Fruit fly (Drosophila melanogaster) whole organism, embryonic: ENCODE data around the gene CG32243.

Source experiments
- Atf-2 ChIP-seq: fragments of 200-800 bp; sonication (Bioruptor generic); optimal IDR thresholded peaks from 2 replicates; lab custom pipeline; 2016; ENCODE audit warnings: missing biosample characterization, missing genetic modification characterization
- Bgb ChIP-seq: fragments of 200-800 bp; sonication (Bioruptor generic); IDR thresholded peaks from 2 replicates; pipeline ENCODE4 v1.3.6; 2022; ENCODE audit warnings: missing biosample characterization, missing genetic modification characterization; ENCODE audit not compliant: partially characterized antibody
- CG10209 ChIP-seq: fragments of 200-800 bp; sonication (Bioruptor generic); optimal IDR thresholded peaks from 3 replicates; lab custom pipeline; 2017; ENCODE audit warnings: missing biosample characterization, mild to moderate bottlenecking, missing genetic modification characterization, missing genetic modification reagents
- CG10959 ChIP-seq: fragments of 200-800 bp; sonication (Bioruptor generic); IDR thresholded peaks from 2 replicates; pipeline ENCODE4 v1.3.6; 2022; ENCODE audit warnings: missing biosample characterization, missing genetic modification characterization
- CG11093 ChIP-seq: fragments of 200-800 bp; sonication (Bioruptor generic); IDR thresholded peaks from 3 replicates; pipeline ENCODE4 v1.3.6; 2022; ENCODE audit warnings: missing biosample characterization, missing genetic modification characterization
- CG12769 ChIP-seq: fragments of 200-800 bp; sonication (Bioruptor generic); optimal IDR thresholded peaks from 2 replicates; lab custom pipeline; 2019; ENCODE audit warnings: missing biosample characterization, mild to moderate bottlenecking, missing genetic modification characterization, moderate library complexity
- CG13296 ChIP-seq: fragments of 200-800 bp; sonication (Bioruptor generic); optimal IDR thresholded peaks from 3 replicates; lab custom pipeline; 2018; ENCODE audit warnings: missing biosample characterization, mild to moderate bottlenecking, missing genetic modification characterization
- CG1832 ChIP-seq: fragments of 200-800 bp; sonication (Bioruptor generic); optimal IDR thresholded peaks from 2 replicates; lab custom pipeline; 2017; ENCODE audit warnings: missing biosample characterization, mild to moderate bottlenecking, missing genetic modification characterization, inconsistent platforms
- CG30020 ChIP-seq: fragments of 200-800 bp; optimal IDR thresholded peaks from 2 replicates; lab custom pipeline; 2019; ENCODE audit warnings: missing biosample characterization, mild to moderate bottlenecking, missing genetic modification characterization, moderate library complexity
- CG31224 ChIP-seq: fragments of 200-800 bp; sonication (Bioruptor generic); IDR thresholded peaks from 2 replicates; pipeline ENCODE4 v1.3.6; 2022; ENCODE audit warnings: missing biosample characterization, missing genetic modification characterization
- CG6813 ChIP-seq: fragments of 200-800 bp; sonication (Bioruptor generic); optimal IDR thresholded peaks from 2 replicates; lab custom pipeline; 2017; ENCODE audit warnings: missing biosample characterization, missing genetic modification characterization, mild to moderate bottlenecking, moderate library complexity, missing genetic modification reagents
- CG7357 ChIP-seq: fragments of 200-800 bp; sonication (Bioruptor generic); IDR thresholded peaks from 3 replicates; pipeline ENCODE4 v1.3.6; 2022; ENCODE audit warnings: missing biosample characterization, missing genetic modification characterization
- CG7786 ChIP-seq: fragments of 200-800 bp; sonication (Bioruptor generic); optimal IDR thresholded peaks from 2 replicates; lab custom pipeline; 2016; ENCODE audit warnings: missing biosample characterization, missing genetic modification characterization
- CG8478 ChIP-seq: fragments of >200 bp; optimal IDR thresholded peaks from 2 replicates; lab custom pipeline; 2018
- D19A ChIP-seq: fragments of 200-800 bp; optimal IDR thresholded peaks from 3 replicates; lab custom pipeline; 2019; ENCODE audit warnings: missing biosample characterization, mild to moderate bottlenecking, missing genetic modification characterization, moderate library complexity
- Deaf1 ChIP-seq: fragments of 200-800 bp; optimal IDR thresholded peaks from 3 replicates; lab custom pipeline; 2019; ENCODE audit warnings: missing biosample characterization, mild to moderate bottlenecking, missing genetic modification characterization, moderate library complexity
- Dfd ChIP-seq, 2 experiments: fragments of >200 bp; optimal IDR thresholded peaks; 2 replicates each; lab custom pipeline; 2017; ENCODE audit warnings: missing biosample characterization in 2 of 2, missing genetic modification characterization in 2 of 2
- Dref ChIP-seq: fragments of 200-800 bp; sonication (Bioruptor generic); IDR thresholded peaks from 2 replicates; pipeline ENCODE4 v1.3.6; 2022; ENCODE audit warnings: missing biosample characterization, missing genetic modification characterization
- ERR ChIP-seq: fragments of 200-800 bp; sonication (Bioruptor generic); optimal IDR thresholded peaks from 2 replicates; lab custom pipeline; 2016; ENCODE audit warnings: missing biosample characterization, missing genetic modification characterization
- Ets65A ChIP-seq: fragments of 200-800 bp; sonication (Bioruptor generic); peaks from one replicate; lab custom pipeline; 2016; ENCODE audit warnings: missing biosample characterization, missing genetic modification characterization
- HmgD ChIP-seq: fragments of 200-800 bp; sonication (Bioruptor generic); optimal IDR thresholded peaks from 3 replicates; lab custom pipeline; 2016; ENCODE audit warnings: missing biosample characterization, missing genetic modification characterization
- Hr39 ChIP-seq: fragments of >200 bp; optimal IDR thresholded peaks from 2 replicates; lab custom pipeline; 2017
- Lhr ChIP-seq: fragments of 200-800 bp; sonication (Bioruptor generic); optimal IDR thresholded peaks from 3 replicates; lab custom pipeline; 2017; ENCODE audit warnings: mild to moderate bottlenecking, missing biosample characterization, missing genetic modification reagents, missing genetic modification characterization
- MESR4 ChIP-seq: fragments of 200-800 bp; sonication (Bioruptor generic); optimal IDR thresholded peaks from 2 replicates; lab custom pipeline; 2018; ENCODE audit warnings: missing biosample characterization, mild to moderate bottlenecking, missing genetic modification characterization, moderate library complexity
- Max ChIP-seq: fragments of 200-800 bp; sonication (Bioruptor generic); optimal IDR thresholded peaks from 2 replicates; lab custom pipeline; 2016; ENCODE audit warnings: missing biosample characterization, mild to moderate bottlenecking, missing genetic modification characterization
- NfI ChIP-seq: fragments of 200-800 bp; sonication (Bioruptor generic); optimal IDR thresholded peaks from 3 replicates; lab custom pipeline; 2018; ENCODE audit warnings: missing biosample characterization, mild to moderate bottlenecking, missing genetic modification characterization, moderate library complexity
- Oaz ChIP-seq: fragments of 200-800 bp; sonication (Bioruptor generic); IDR thresholded peaks from 2 replicates; pipeline ENCODE4 v1.3.6; 2022; ENCODE audit warnings: missing biosample characterization, missing genetic modification characterization
- Opbp ChIP-seq: fragments of 200-800 bp; sonication (Bioruptor generic); IDR thresholded peaks from 3 replicates; pipeline ENCODE4 v1.3.6; 2022; ENCODE audit warnings: missing biosample characterization, missing genetic modification characterization; ENCODE audit not compliant: partially characterized antibody
- Trl ChIP-seq, 3 experiments: fragments of >200 bp in 2 of 3; fragments of 200-800 bp in 1 of 3; sonication (Bioruptor generic) in 1 of 3; optimal IDR thresholded peaks; 2 replicates in 1 of 3; 3 replicates in 2 of 3; lab custom pipeline; 2016 to 2017; ENCODE audit warnings: missing biosample characterization in 1 of 3, missing genetic modification characterization in 1 of 3
- amos ChIP-seq: fragments of 200-800 bp; sonication (Bioruptor generic); IDR thresholded peaks from 2 replicates; pipeline ENCODE4 v1.3.6; 2022; ENCODE audit warnings: missing biosample characterization, missing genetic modification characterization; ENCODE audit not compliant: partially characterized antibody
- ara ChIP-seq: fragments of 200-800 bp; sonication (Bioruptor generic); IDR thresholded peaks from 2 replicates; pipeline ENCODE4 v1.3.6; 2022; ENCODE audit warnings: missing biosample characterization, missing genetic modification characterization
- ase ChIP-seq: fragments of 200-800 bp; sonication (Bioruptor generic); IDR thresholded peaks from 3 replicates; pipeline ENCODE4 v1.3.6; 2022; ENCODE audit warnings: missing biosample characterization, missing genetic modification characterization
- bigmax ChIP-seq: fragments of 200-800 bp; sonication (Bioruptor generic); optimal IDR thresholded peaks from 2 replicates; lab custom pipeline; 2018; ENCODE audit warnings: missing biosample characterization, mild to moderate bottlenecking, missing genetic modification characterization
- croc ChIP-seq: fragments of 200-800 bp; sonication (Bioruptor generic); conservative IDR thresholded peaks from 3 replicates; pipeline ENCODE4 v1.3.6; 2022; ENCODE audit warnings: missing biosample characterization, missing genetic modification characterization
- crol ChIP-seq: fragments of 200-800 bp; sonication (Bioruptor generic); IDR thresholded peaks from 2 replicates; pipeline ENCODE4 v1.3.6; 2022; ENCODE audit warnings: missing biosample characterization, missing genetic modification characterization
- ewg ChIP-seq: fragments of 200-800 bp; sonication (Bioruptor generic); optimal IDR thresholded peaks from 3 replicates; lab custom pipeline; 2017; ENCODE audit warnings: mild to moderate bottlenecking, missing biosample characterization, missing genetic modification reagents, missing genetic modification characterization
- fd96Cb ChIP-seq: fragments of 200-800 bp; sonication (Bioruptor generic); optimal IDR thresholded peaks from 2 replicates; lab custom pipeline; 2018; ENCODE audit warnings: missing biosample characterization, mild to moderate bottlenecking, missing genetic modification characterization, moderate library complexity
- inv ChIP-seq: fragments of 200-800 bp; sonication (Bioruptor generic); IDR thresholded peaks from 2 replicates; pipeline ENCODE4 v1.3.6; 2022; ENCODE audit warnings: missing biosample characterization, missing genetic modification characterization; ENCODE audit not compliant: partially characterized antibody
- ken ChIP-seq: fragments of 200-800 bp; sonication (Bioruptor generic); IDR thresholded peaks from 3 replicates; pipeline ENCODE4 v1.3.6; 2022; ENCODE audit warnings: missing biosample characterization, missing genetic modification characterization
- lola ChIP-seq, 3 experiments: fragments of >200 bp in 2 of 3; fragments of 200-800 bp in 1 of 3; sonication (Bioruptor generic) in 1 of 3; optimal IDR thresholded peaks; 2 replicates each; lab custom pipeline; 2017 to 2019; ENCODE audit warnings: missing biosample characterization in 3 of 3, missing genetic modification characterization in 3 of 3, mild to moderate bottlenecking in 1 of 3, moderate library complexity in 1 of 3
- maf-S ChIP-seq: fragments of 200-800 bp; sonication (Bioruptor generic); optimal IDR thresholded peaks from 2 replicates; lab custom pipeline; 2016; ENCODE audit warnings: missing biosample characterization, missing genetic modification characterization
- nerfin-1 ChIP-seq: fragments of 200-800 bp; sonication (Bioruptor generic); optimal IDR thresholded peaks from 3 replicates; lab custom pipeline; 2019; ENCODE audit warnings: missing biosample characterization, mild to moderate bottlenecking, missing genetic modification characterization, moderate library complexity
- stwl ChIP-seq: fragments of 200-800 bp; sonication (Bioruptor generic); optimal IDR thresholded peaks from 3 replicates; lab custom pipeline; 2018; ENCODE audit warnings: missing biosample characterization, mild to moderate bottlenecking, missing genetic modification characterization, moderate library complexity
- tgo ChIP-seq: fragments of 200-800 bp; sonication (Bioruptor generic); IDR thresholded peaks from 3 replicates; pipeline ENCODE4 v1.3.6; 2022; ENCODE audit warnings: missing biosample characterization, missing genetic modification characterization
- wek ChIP-seq: fragments of 200-800 bp; sonication (Bioruptor generic); optimal IDR thresholded peaks from 3 replicates; lab custom pipeline; 2018; ENCODE audit warnings: missing biosample characterization, mild to moderate bottlenecking, missing genetic modification characterization, moderate library complexity
- yki ChIP-seq: fragments of >200 bp; optimal IDR thresholded peaks from 3 replicates; lab custom pipeline; 2018
- zen2 ChIP-seq: fragments of 200-800 bp; sonication (Bioruptor generic); IDR thresholded peaks from 3 replicates; pipeline ENCODE4 v1.3.6; 2022; ENCODE audit warnings: missing biosample characterization, missing genetic modification characterization; ENCODE audit not compliant: partially characterized antibody

The CG32243 gene

dm6 chr3L:4541070-4541469 lies at the start of gene CG32243:
TSS of gene CG32243 (minus strand) at chr3L:4541244.
- TF ChIP-seq Bgb (GFP tag; lab: Robert Waterston, UW) (peak; percentile 5; the same call in 1 of the 2 replicates), ken (GFP tag; lab: Robert Waterston, UW) (no peak), croc (no peak), Atf-2 (GFP tag; lab: Kevin White, UChicago) (no peak), CG7357 (peak; percentile 22; the same call in 1 of the 3 replicates), ERR (GFP tag; lab: Kevin White, UChicago) (no peak), lola (GFP tag; optimal IDR thresholded peaks at IDR 0.05; lab: Kevin White, UChicago) (peak in 1 of 3 experiments; percentile 49), MESR4 (peak; percentile 12), zen2 (0 out of 3 replicates have a peak, but pooled peaks have one; percentile 29), Opbp (GFP tag; lab: Robert Waterston, UW) (0 out of 3 replicates have a peak, but pooled peaks have one; percentile 10), wek (GFP tag; lab: Kevin White, UChicago) (peak; percentile 49), stwl (peak; percentile 35), HmgD (GFP tag; lab: Kevin White, UChicago) (no peak), amos (GFP tag; lab: Robert Waterston, UW) (peak; percentile 24), Dref (GFP tag; lab: Robert Waterston, UW) (peak; percentile 12; the same call in 1 of the 2 replicates), bigmax (GFP tag; lab: Kevin White, UChicago) (no peak), ase (GFP tag; lab: Robert Waterston, UW) (no peak), CG30020 (tag; lab: Kevin White, UChicago) (peak; percentile 11), CG31224 (GFP tag; lab: Robert Waterston, UW) (no peak)

- no peak for TF ChIP-seq nerfin-1 (tag; lab: Kevin White, UChicago)
- TF ChIP-seq Dfd (GFP tag; optimal IDR thresholded peaks at IDR 0.05; lab: Kevin White, UChicago), result peak in 1 of 2 experiments; percentile 36
- no peak for TF ChIP-seq CG6813 (GFP tag; lab: Kevin White, UChicago)
These were observed 49.0 kb upstream of the CG32243 start for dm6 chr3L:4590051-4590450.

DNA sequence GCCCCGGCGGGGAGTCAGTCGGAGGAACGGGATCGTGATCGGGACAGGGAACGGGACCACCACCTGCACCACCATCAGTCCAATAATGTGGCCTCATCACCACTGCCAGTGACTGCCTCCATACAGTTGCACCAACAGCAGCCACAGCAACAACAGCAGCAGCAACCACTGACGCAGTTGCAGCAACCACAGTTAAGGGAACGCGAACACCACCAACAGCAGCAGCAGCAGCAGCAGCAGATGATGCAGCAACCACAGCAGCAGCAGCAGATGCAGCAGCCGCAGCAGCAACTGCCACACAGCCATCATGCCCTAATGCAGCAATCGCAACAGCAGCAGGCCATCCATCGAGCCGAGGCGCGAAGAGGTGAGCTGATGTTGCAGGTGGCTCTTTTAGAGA lies 34.3 kb upstream of the CG32243 start:
- TF ChIP-seq CG10959 (GFP tag; lab: Robert Waterston, UW) (no peak), Hr39 (lab: Kevin White, UChicago) (peak; percentile 27), Oaz (GFP tag; lab: Robert Waterston, UW) (no peak), CG8478 (lab: Kevin White, UChicago) (peak; percentile 19), Ets65A (GFP tag; lab: Kevin White, UChicago) (peak; percentile 78)

- TF ChIP-seq ewg (GFP tag; lab: Kevin White, UChicago), result peak; percentile 38
- TF ChIP-seq tgo, result no peak
- TF ChIP-seq CG1832 (GFP tag; lab: Kevin White, UChicago), result peak; percentile 43
- no peak for TF ChIP-seq CG10209 (GFP tag; lab: Kevin White, UChicago)
- TF ChIP-seq Dref (GFP tag; lab: Robert Waterston, UW), result no peak
- no peak for TF ChIP-seq CG7786 (GFP tag; lab: Kevin White, UChicago)
- TF ChIP-seq D19A (tag; lab: Kevin White, UChicago), result no peak
- no peak for TF ChIP-seq inv
- TF ChIP-seq Lhr, result no peak
- TF ChIP-seq CG12769 (tag; lab: Kevin White, UChicago), result no peak
- TF ChIP-seq crol, result peak; percentile 51
- TF ChIP-seq maf-S (GFP tag; lab: Kevin White, UChicago), result no peak
- no peak for TF ChIP-seq CG13296 (GFP tag; lab: Kevin White, UChicago)
- no peak for TF ChIP-seq yki (lab: Kevin White, UChicago)
- no peak for TF ChIP-seq fd96Cb (tag; lab: Kevin White, UChicago)
- peak; percentile 87 for TF ChIP-seq Deaf1 (tag; lab: Kevin White, UChicago)
- TF ChIP-seq Trl (optimal IDR thresholded peaks at IDR 0.05; lab: Kevin White, UChicago), result peak in 1 of 2 experiments; percentile 21
- no peak for TF ChIP-seq Trl (GFP tag; optimal IDR thresholded peaks at IDR 0.05; lab: Kevin White, UChicago)
- no peak for TF ChIP-seq Max (GFP tag; lab: Kevin White, UChicago)
- no peak for TF ChIP-seq ara (GFP tag; lab: Robert Waterston, UW)
- no peak for TF ChIP-seq NfI (GFP tag; lab: Kevin White, UChicago)
- no peak for TF ChIP-seq CG11093 (GFP tag; lab: Robert Waterston, UW)
These were observed 33.4 kb upstream of the CG32243 start for dm6 chr3L:4574439-4574838.
